Worm (Caenorhabditis elegans): ENCODE results near the gene fbxc-40.

- TF ChIP-seq elt-2 (tag; optimal IDR thresholded peaks at IDR 0.05) (no peak), pqm-1 (tag; optimal IDR thresholded peaks at IDR 0.05) (no peak), ama-1 (optimal IDR thresholded peaks at IDR 0.05) (no peak), sea-2 (GFP tag; optimal IDR thresholded peaks at IDR 0.05) (no peak), fkh-10 (GFP tag; optimal IDR thresholded peaks at IDR 0.05) (no peak), R02D3.7 (tag; optimal IDR thresholded peaks at IDR 0.05) (no peak), snpc-4 (tag; optimal IDR thresholded peaks at IDR 0.05) (no peak), ztf-11 (tag; optimal IDR thresholded peaks at IDR 0.05) (no peak), egl-27 (tag; optimal IDR thresholded peaks at IDR 0.05) (no peak), eor-1 (tag; optimal IDR thresholded peaks at IDR 0.05) (no peak), daf-12 (tag; optimal IDR thresholded peaks at IDR 0.05) (no peak), nhr-28 (tag; optimal IDR thresholded peaks at IDR 0.05) (no peak), nhr-237 (tag; optimal IDR thresholded peaks at IDR 0.05) (no peak)
Measured at ce11 chrII:961961-962360, 23.8 kb upstream of the fbxc-40 start, which contains the start of gene C32B5.13.

Measured in whole organism, L3 larva.